Worm (Caenorhabditis elegans) whole organism, L1 larva: ENCODE results near the gene Y42H9AR.2.

Source experiments
- lin-39 ChIP-seq: fragments of 150-350 bp; optimal IDR thresholded peaks from 2 replicates; lab custom pipeline; 2014; ENCODE audit warnings: missing biosample characterization, missing genetic modification reagents, missing genetic modification characterization
- snpc-4 ChIP-seq: fragments of 150-350 bp; optimal IDR thresholded peaks from 2 replicates; lab custom pipeline; 2014; ENCODE audit warnings: missing biosample characterization, missing genetic modification characterization

DNA sequence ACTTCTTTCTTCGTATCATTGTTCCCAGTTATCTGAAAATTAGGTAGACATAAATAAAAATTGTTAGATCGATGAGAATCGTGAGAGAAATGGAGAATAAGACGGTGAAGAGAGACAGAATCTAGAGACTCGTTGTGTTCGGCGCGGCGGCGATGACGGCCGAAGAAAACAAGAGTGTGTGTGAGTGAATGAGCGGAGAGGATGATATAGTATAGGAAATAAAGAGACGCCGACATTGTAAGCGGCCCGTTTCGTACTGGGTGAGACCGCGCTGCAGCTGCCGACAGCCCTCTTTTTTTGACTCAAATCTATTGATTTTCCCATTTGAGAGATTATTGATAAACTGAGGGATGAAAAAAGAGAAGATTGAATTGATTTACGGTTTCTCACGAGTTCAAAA, 12.5 kb downstream of the Y42H9AR.2 start, which contains the start of gene Y42H9AR.4:
- TF ChIP-seq lin-39 (tag; lab: Kevin White, UChicago) = no peak
- no peak for TF ChIP-seq snpc-4
